Fruit fly (Drosophila melanogaster) whole organism, embryonic: ENCODE measurements around the gene CG18662.

Experiments used
- Aef1 ChIP-seq: fragments of 200-800 bp; sonication (Bioruptor generic); IDR thresholded peaks from 3 replicates; pipeline ENCODE4 v1.3.6; 2022; ENCODE audit warnings: missing biosample characterization, missing genetic modification characterization
- Asciz ChIP-seq: fragments of 200-800 bp; sonication (Bioruptor generic); optimal IDR thresholded peaks from 2 replicates; lab custom pipeline; 2017; ENCODE audit warnings: missing biosample characterization, mild to moderate bottlenecking, missing genetic modification characterization, missing genetic modification reagents
- CG11398 ChIP-seq: fragments of 200-800 bp; sonication (Bioruptor generic); optimal IDR thresholded peaks from 2 replicates; lab custom pipeline; 2016; ENCODE audit warnings: missing biosample characterization, missing genetic modification characterization
- CG12071 ChIP-seq: fragments of 200-800 bp; sonication (Bioruptor generic); optimal IDR thresholded peaks from 3 replicates; lab custom pipeline; 2018; ENCODE audit warnings: missing biosample characterization, mild to moderate bottlenecking, missing genetic modification characterization
- CG12942 ChIP-seq: fragments of 200-800 bp; sonication (Bioruptor generic); optimal IDR thresholded peaks from 3 replicates; lab custom pipeline; 2016; ENCODE audit warnings: missing biosample characterization, missing genetic modification characterization
- CG16815 ChIP-seq: fragments of 200-800 bp; sonication (Bioruptor generic); optimal IDR thresholded peaks from 3 replicates; lab custom pipeline; 2017; ENCODE audit warnings: missing biosample characterization, mild to moderate bottlenecking, missing genetic modification characterization
- CG1832 ChIP-seq: fragments of 200-800 bp; sonication (Bioruptor generic); optimal IDR thresholded peaks from 2 replicates; lab custom pipeline; 2017; ENCODE audit warnings: missing biosample characterization, mild to moderate bottlenecking, missing genetic modification characterization, inconsistent platforms
- CG2129 ChIP-seq: fragments of 200-800 bp; sonication (Bioruptor generic); IDR thresholded peaks from 2 replicates; pipeline ENCODE4 v1.3.6; 2022; ENCODE audit warnings: missing biosample characterization, missing genetic modification characterization; ENCODE audit not compliant: partially characterized antibody
- CG2875 ChIP-seq: fragments of 200-800 bp; sonication (Bioruptor generic); optimal IDR thresholded peaks from 2 replicates; lab custom pipeline; 2017; ENCODE audit warnings: missing biosample characterization, mild to moderate bottlenecking, missing genetic modification characterization, missing genetic modification reagents
- CG30403 ChIP-seq: fragments of 200-800 bp; sonication (Bioruptor generic); optimal IDR thresholded peaks from 3 replicates; lab custom pipeline; 2016; ENCODE audit warnings: missing biosample characterization, missing genetic modification characterization
- CG7839 ChIP-seq: fragments of 200-800 bp; sonication (Bioruptor generic); optimal IDR thresholded peaks from 3 replicates; lab custom pipeline; 2018; ENCODE audit warnings: missing biosample characterization, mild to moderate bottlenecking, missing genetic modification characterization, moderate library complexity
- CG8359 ChIP-seq: fragments of 200-800 bp; sonication (Bioruptor generic); optimal IDR thresholded peaks from 2 replicates; lab custom pipeline; 2017; ENCODE audit warnings: missing biosample characterization, mild to moderate bottlenecking, missing genetic modification characterization, borderline replicate concordance
- CG9817 ChIP-seq: fragments of 200-800 bp; sonication (Bioruptor generic); optimal IDR thresholded peaks from 2 replicates; lab custom pipeline; 2018; ENCODE audit warnings: missing biosample characterization, mild to moderate bottlenecking, missing genetic modification characterization, moderate library complexity
- CG9932 ChIP-seq: fragments of 200-800 bp; sonication (Bioruptor generic); IDR thresholded peaks from 2 replicates; pipeline ENCODE4 v1.3.6; 2022; ENCODE audit warnings: missing biosample characterization, missing genetic modification characterization
- Camta ChIP-seq: fragments of 200-800 bp; sonication (Bioruptor generic); optimal IDR thresholded peaks from 2 replicates; lab custom pipeline; 2016; ENCODE audit warnings: missing biosample characterization, missing genetic modification characterization
- Chrac-16 ChIP-seq: fragments of 200-800 bp; sonication (Bioruptor generic); optimal IDR thresholded peaks from 3 replicates; lab custom pipeline; 2016; ENCODE audit warnings: missing biosample characterization, missing genetic modification characterization
- Dfd ChIP-seq, 2 experiments: fragments of >200 bp; optimal IDR thresholded peaks; 2 replicates each; lab custom pipeline; 2017; ENCODE audit warnings: missing biosample characterization in 2 of 2, missing genetic modification characterization in 2 of 2
- H2.0 ChIP-seq: fragments of 200-800 bp; sonication (Bioruptor generic); IDR thresholded peaks from 2 replicates; pipeline ENCODE4 v1.3.6; 2022; ENCODE audit warnings: missing biosample characterization, missing genetic modification characterization
- HHEX ChIP-seq: fragments of 200-800 bp; sonication (Bioruptor generic); optimal IDR thresholded peaks from 3 replicates; lab custom pipeline; 2017; ENCODE audit warnings: missing biosample characterization, mild to moderate bottlenecking, missing genetic modification characterization, missing genetic modification reagents
- Lhr ChIP-seq: fragments of 200-800 bp; sonication (Bioruptor generic); optimal IDR thresholded peaks from 3 replicates; lab custom pipeline; 2017; ENCODE audit warnings: mild to moderate bottlenecking, missing biosample characterization, missing genetic modification reagents, missing genetic modification characterization
- Myb ChIP-seq: fragments of 200-800 bp; sonication (Bioruptor generic); optimal IDR thresholded peaks from 2 replicates; lab custom pipeline; 2016; ENCODE audit warnings: missing biosample characterization, missing genetic modification characterization
- NfI ChIP-seq: fragments of 200-800 bp; sonication (Bioruptor generic); optimal IDR thresholded peaks from 3 replicates; lab custom pipeline; 2018; ENCODE audit warnings: missing biosample characterization, mild to moderate bottlenecking, missing genetic modification characterization, moderate library complexity
- Opbp ChIP-seq: fragments of 200-800 bp; sonication (Bioruptor generic); IDR thresholded peaks from 3 replicates; pipeline ENCODE4 v1.3.6; 2022; ENCODE audit warnings: missing biosample characterization, missing genetic modification characterization; ENCODE audit not compliant: partially characterized antibody
- Rx ChIP-seq: fragments of 200-800 bp; sonication (Bioruptor generic); IDR thresholded peaks from 2 replicates; pipeline ENCODE4 v1.3.6; 2022; ENCODE audit warnings: missing biosample characterization, missing genetic modification characterization
- Sin3A ChIP-seq: fragments of >200 bp; optimal IDR thresholded peaks from 2 replicates; lab custom pipeline; 2018
- Sry-δ ChIP-seq: fragments of 200-800 bp; sonication (Bioruptor generic); optimal IDR thresholded peaks from 2 replicates; lab custom pipeline; 2016; ENCODE audit warnings: missing biosample characterization, missing genetic modification characterization
- Taf1 ChIP-seq: fragments of 200-800 bp; sonication (Bioruptor generic); IDR thresholded peaks from 2 replicates; pipeline ENCODE4 v1.3.6; 2022; ENCODE audit warnings: missing biosample characterization, missing genetic modification characterization
- bsh ChIP-seq, 2 experiments: fragments of 200-800 bp; sonication (Bioruptor generic); optimal IDR thresholded peaks; 2 replicates each; lab custom pipeline; 2017 to 2018; ENCODE audit warnings: mild to moderate bottlenecking in 2 of 2, missing biosample characterization in 2 of 2, missing genetic modification characterization in 2 of 2, moderate library complexity in 1 of 2
- chinmo ChIP-seq: fragments of 200-800 bp; sonication (Bioruptor generic); IDR thresholded peaks from 4 replicates; pipeline ENCODE4 v1.3.6; 2022; ENCODE audit warnings: missing biosample characterization, missing genetic modification characterization; ENCODE audit not compliant: partially characterized antibody
- disco-r ChIP-seq: fragments of 200-800 bp; sonication (Bioruptor generic); optimal IDR thresholded peaks from 2 replicates; lab custom pipeline; 2016; ENCODE audit warnings: missing biosample characterization, missing genetic modification characterization
- dmrt11E ChIP-seq: fragments of 200-800 bp; sonication (Bioruptor generic); optimal IDR thresholded peaks from 3 replicates; lab custom pipeline; 2018; ENCODE audit warnings: missing biosample characterization, mild to moderate bottlenecking, missing genetic modification characterization, moderate library complexity
- esg ChIP-seq: fragments of 200-800 bp; sonication (Bioruptor generic); conservative IDR thresholded peaks from 2 replicates; pipeline ENCODE4 v1.3.6; 2022; ENCODE audit warnings: missing biosample characterization, missing genetic modification characterization
- grau ChIP-seq: fragments of 200-800 bp; optimal IDR thresholded peaks from 3 replicates; lab custom pipeline; 2019; ENCODE audit warnings: missing biosample characterization, mild to moderate bottlenecking, missing genetic modification characterization, moderate library complexity
- grn ChIP-seq: fragments of 200-800 bp; sonication (Bioruptor generic); optimal IDR thresholded peaks from 3 replicates; lab custom pipeline; 2017; ENCODE audit warnings: missing biosample characterization, missing genetic modification characterization
- hkb ChIP-seq, 2 experiments: fragments of 200-800 bp in 1 of 2; fragments of >200 bp in 1 of 2; sonication (Bioruptor generic) in 1 of 2; IDR thresholded peaks in 1 of 2; optimal IDR thresholded peaks in 1 of 2; 2 replicates each; pipeline versions ENCODE4 v1.3.6 to Lab custom; 2017 to 2022; ENCODE audit warnings: missing biosample characterization in 1 of 2, missing genetic modification characterization in 1 of 2
- nerfin-1 ChIP-seq: fragments of 200-800 bp; sonication (Bioruptor generic); optimal IDR thresholded peaks from 3 replicates; lab custom pipeline; 2019; ENCODE audit warnings: missing biosample characterization, mild to moderate bottlenecking, missing genetic modification characterization, moderate library complexity
- pita ChIP-seq: fragments of 200-800 bp; sonication (Bioruptor generic); optimal IDR thresholded peaks from 2 replicates; lab custom pipeline; 2017; ENCODE audit warnings: missing biosample characterization, mild to moderate bottlenecking, missing genetic modification characterization
- psq ChIP-seq: fragments of 200-800 bp; sonication (Bioruptor generic); optimal IDR thresholded peaks from 2 replicates; lab custom pipeline; 2017; ENCODE audit warnings: missing biosample characterization, missing genetic modification characterization
- rib ChIP-seq: fragments of 200-800 bp; sonication (Bioruptor generic); IDR thresholded peaks from 2 replicates; pipeline ENCODE4 v1.3.6; 2022; ENCODE audit warnings: missing biosample characterization, missing genetic modification characterization
- sima ChIP-seq: fragments of 200-800 bp; sonication (Bioruptor generic); optimal IDR thresholded peaks from 2 replicates; lab custom pipeline; 2016; ENCODE audit warnings: missing biosample characterization, missing genetic modification characterization
- sug ChIP-seq: fragments of 200-800 bp; optimal IDR thresholded peaks from 2 replicates; lab custom pipeline; 2019; ENCODE audit warnings: missing biosample characterization, mild to moderate bottlenecking, missing genetic modification characterization, moderate library complexity
- tin ChIP-seq: fragments of 200-800 bp; sonication (Bioruptor generic); optimal IDR thresholded peaks from 3 replicates; lab custom pipeline; 2016; ENCODE audit warnings: missing biosample characterization, missing genetic modification characterization
- tll ChIP-seq, 2 experiments: fragments of 200-800 bp in 1 of 2; fragments of >200 bp in 1 of 2; sonication (Bioruptor generic) in 1 of 2; optimal IDR thresholded peaks; 2 replicates each; lab custom pipeline; 2017 to 2019; ENCODE audit warnings: missing biosample characterization in 2 of 2, missing genetic modification characterization in 2 of 2, mild to moderate bottlenecking in 1 of 2, moderate library complexity in 1 of 2
- twi ChIP-seq: fragments of 200-800 bp; optimal IDR thresholded peaks from 2 replicates; lab custom pipeline; 2019; ENCODE audit warnings: missing biosample characterization, mild to moderate bottlenecking, missing genetic modification characterization, moderate library complexity
- unpg ChIP-seq: fragments of 200-800 bp; sonication (Bioruptor generic); optimal IDR thresholded peaks from 3 replicates; lab custom pipeline; 2018; ENCODE audit warnings: missing biosample characterization, mild to moderate bottlenecking, missing genetic modification characterization, moderate library complexity
- zfh2 ChIP-seq: fragments of 200-800 bp; sonication (Bioruptor generic); optimal IDR thresholded peaks from 2 replicates; lab custom pipeline; 2016; ENCODE audit warnings: missing biosample characterization, missing genetic modification characterization

Gene CG18662

dm6 chr2L:8951184-8951934 is 29.1 kb upstream of the CG18662 start, which contains the start of gene C1GalTA (continued):
- peak; percentile 93 for TF ChIP-seq rib (GFP tag; lab: Robert Waterston, UW)
- peak; percentile 92 for TF ChIP-seq NfI
- TF ChIP-seq CG1832: no peak
- peak; percentile 63 for TF ChIP-seq CG11398 (GFP tag; lab: Kevin White, UChicago)
- TF ChIP-seq Myb: peak; percentile 38
- TF ChIP-seq CG8359: peak; percentile 90
- TF ChIP-seq CG2129 (GFP tag; lab: Robert Waterston, UW): no peak
- TF ChIP-seq Sin3A (lab: Kevin White, UChicago): no peak
- TF ChIP-seq disco-r (GFP tag; lab: Kevin White, UChicago): peak; percentile 58
- TF ChIP-seq CG30403 (GFP tag; lab: Kevin White, UChicago): peak; percentile 97
- TF ChIP-seq HHEX (GFP tag; lab: Kevin White, UChicago): peak; percentile 97
- peak; percentile 92 for TF ChIP-seq tin (GFP tag; lab: Kevin White, UChicago)
- TF ChIP-seq CG12942 (GFP tag; lab: Kevin White, UChicago): peak; percentile 92
- peak; percentile 98 for TF ChIP-seq dmrt11E (tag; lab: Kevin White, UChicago)
- TF ChIP-seq unpg (GFP tag; lab: Kevin White, UChicago): peak; percentile 99
- peak; percentile 92 for TF ChIP-seq CG9932
- TF ChIP-seq sima (GFP tag; lab: Kevin White, UChicago): no peak
- peak; percentile 99 for TF ChIP-seq grau (tag; lab: Kevin White, UChicago)
- TF ChIP-seq CG7839 (tag; lab: Kevin White, UChicago): peak; percentile 99
- TF ChIP-seq esg (GFP tag; lab: Robert Waterston, UW): peak; percentile 92
- TF ChIP-seq tll (GFP tag; optimal IDR thresholded peaks at IDR 0.05; lab: Kevin White, UChicago): peak in 1 of 2 experiments; percentile 51
- peak; percentile 93 to 99 for TF ChIP-seq bsh (GFP tag; optimal IDR thresholded peaks at IDR 0.05; lab: Kevin White, UChicago)
- peak; percentile 80 for TF ChIP-seq CG12071
- peak; percentile 94 for TF ChIP-seq CG9817 (tag; lab: Kevin White, UChicago)
- TF ChIP-seq CG16815 (GFP tag; lab: Kevin White, UChicago): peak; percentile 94
- peak; percentile 97 for TF ChIP-seq Asciz
- TF ChIP-seq Taf1 (GFP tag; lab: Robert Waterston, UW): peak; percentile 85
- TF ChIP-seq chinmo (GFP tag; lab: Robert Waterston, UW): no peak
- peak; percentile 91 for TF ChIP-seq Aef1 (GFP tag; lab: Robert Waterston, UW)
- peak; percentile 93 for TF ChIP-seq Chrac-16 (GFP tag; lab: Kevin White, UChicago)
- TF ChIP-seq Sry-δ (GFP tag; lab: Kevin White, UChicago): no peak
- peak; percentile 96 for TF ChIP-seq CG2875
- TF ChIP-seq hkb (optimal IDR thresholded peaks at IDR 0.05; lab: Kevin White, UChicago): no peak
- peak; percentile 96 for TF ChIP-seq hkb (GFP tag; IDR thresholded peaks at IDR 0.05; lab: Robert Waterston, UW)
- TF ChIP-seq grn (GFP tag; lab: Kevin White, UChicago): peak; percentile 64
- no peak for TF ChIP-seq pita (GFP tag; lab: Kevin White, UChicago)
- peak; percentile 98 for TF ChIP-seq nerfin-1
- peak; percentile 91 for TF ChIP-seq H2.0 (GFP tag; lab: Robert Waterston, UW)
- TF ChIP-seq Camta (GFP tag; lab: Kevin White, UChicago): peak; percentile 40
- TF ChIP-seq Dfd (GFP tag; optimal IDR thresholded peaks at IDR 0.05; lab: Kevin White, UChicago): no peak
- TF ChIP-seq psq (GFP tag; lab: Kevin White, UChicago): peak; percentile 80
- TF ChIP-seq Lhr (GFP tag; lab: Kevin White, UChicago): peak; percentile 91
- no peak for TF ChIP-seq Opbp (GFP tag; lab: Robert Waterston, UW)
- TF ChIP-seq Rx: peak; percentile 78
- peak; percentile 73 for TF ChIP-seq zfh2 (GFP tag; lab: Kevin White, UChicago)
- TF ChIP-seq twi (tag; lab: Kevin White, UChicago): peak; percentile 98
- TF ChIP-seq sug (tag; lab: Kevin White, UChicago): peak; percentile 96
